Comparison of ENCODE assay signal across 1 fruit fly cellular context in genomic region chr3R:31592256-31592879, dm6.
A peak's percentile ranks its signal among the peaks of the same experiment; 100 is the strongest.
TF ChIP-seq lines count a peak whose summit lies in the region.

Gene CG1774, plus strand, starts transcription at chr3R:31592803.

TF ChIP-seq in whole organism, embryonic, 481 proteins besides CTCF, POLR2A, EP300 and RAD21 (continued from another document):
- TF ChIP-seq Dip3 (GFP tag; optimal IDR thresholded peaks at IDR 0.05; lab: Kevin White, UChicago) (peak; percentile 89), vnd (GFP tag; IDR thresholded peaks at IDR 0.05; lab: Robert Waterston, UW; ENCODE audit: partially characterized antibody) (no peak), inv (GFP tag; IDR thresholded peaks at IDR 0.05; lab: Robert Waterston, UW; ENCODE audit: partially characterized antibody) (no peak), pum (GFP tag; optimal IDR thresholded peaks at IDR 0.05; lab: Kevin White, UChicago) (peak; percentile 73), dmrt99B (tag; optimal IDR thresholded peaks at IDR 0.05; lab: Kevin White, UChicago) (peak; percentile 72), CG18011 (GFP tag; optimal IDR thresholded peaks at IDR 0.05; lab: Kevin White, UChicago) (peak; percentile 12), Blimp-1 (GFP tag; optimal IDR thresholded peaks at IDR 0.05; lab: Kevin White, UChicago) (peak; percentile 68), CG34376 (GFP tag; optimal IDR thresholded peaks at IDR 0.05; lab: Kevin White, UChicago) (peak; percentile 79), ssp (GFP tag; IDR thresholded peaks at IDR 0.05; lab: Robert Waterston, UW) (peak; percentile 38; the same call in 1 of the 2 replicates), ara (GFP tag; IDR thresholded peaks at IDR 0.05; lab: Robert Waterston, UW) (peak; percentile 21; the same call in 1 of the 2 replicates), Atf3 (GFP tag; optimal IDR thresholded peaks at IDR 0.05; lab: Kevin White, UChicago) (no peak), yki (optimal IDR thresholded peaks at IDR 0.05; lab: Kevin White, UChicago) (no peak), pho (GFP tag; optimal IDR thresholded peaks at IDR 0.05; lab: Kevin White, UChicago) (peak; percentile 76), CG18619 (GFP tag; optimal IDR thresholded peaks at IDR 0.05; lab: Kevin White, UChicago) (peak; percentile 71), Mad (GFP tag; optimal IDR thresholded peaks at IDR 0.05; lab: Kevin White, UChicago) (peak; percentile 45), CG12942 (GFP tag; optimal IDR thresholded peaks at IDR 0.05; lab: Kevin White, UChicago) (peak; percentile 54), CG15073 (GFP tag; optimal IDR thresholded peaks at IDR 0.05; lab: Kevin White, UChicago) (no peak), grn (GFP tag; optimal IDR thresholded peaks at IDR 0.05; lab: Kevin White, UChicago) (peak; percentile 23), CG10654 (GFP tag; optimal IDR thresholded peaks at IDR 0.05; lab: Kevin White, UChicago) (peak; percentile 65), NK7.1 (GFP tag; optimal IDR thresholded peaks at IDR 0.05; lab: Kevin White, UChicago) (peak; percentile 45), CG32532 (GFP tag; IDR thresholded peaks at IDR 0.05; lab: Robert Waterston, UW) (peak; percentile 90), pan (optimal IDR thresholded peaks at IDR 0.05; lab: Kevin White, UChicago) (no peak), pan (GFP tag; optimal IDR thresholded peaks at IDR 0.05 in 1 of 2, IDR thresholded peaks at IDR 0.05 in 1 of 2) (peak in 1 of 2 experiments; percentile 80), CG14965 (GFP tag; optimal IDR thresholded peaks at IDR 0.05; lab: Kevin White, UChicago; ENCODE audit: borderline replicate concordance) (peak; percentile 10), CG7745 (tag; optimal IDR thresholded peaks at IDR 0.05; lab: Kevin White, UChicago) (no peak), kah (GFP tag; optimal IDR thresholded peaks at IDR 0.05; lab: Kevin White, UChicago) (no peak), CG6854 (GFP tag; optimal IDR thresholded peaks at IDR 0.05; lab: Kevin White, UChicago) (peak; percentile 73), aop (GFP tag; IDR thresholded peaks at IDR 0.05; lab: Robert Waterston, UW) (no peak), bbx (GFP tag; IDR thresholded peaks at IDR 0.05; lab: Robert Waterston, UW; ENCODE audit: partially characterized antibody) (no peak), CG8359 (GFP tag; optimal IDR thresholded peaks at IDR 0.05; lab: Kevin White, UChicago; ENCODE audit: borderline replicate concordance) (peak; percentile 27), CG12769 (tag; optimal IDR thresholded peaks at IDR 0.05; lab: Kevin White, UChicago) (peak; percentile 93), kni (GFP tag; optimal IDR thresholded peaks at IDR 0.05; lab: Kevin White, UChicago) (no peak), crc (GFP tag; optimal IDR thresholded peaks at IDR 0.05; lab: Kevin White, UChicago) (peak; percentile 88), mirr (GFP tag; optimal IDR thresholded peaks at IDR 0.05; lab: Kevin White, UChicago) (peak; percentile 39), mld (GFP tag; IDR thresholded peaks at IDR 0.05; lab: Robert Waterston, UW; ENCODE audit: partially characterized antibody) (no peak), Nf-YA (GFP tag; IDR thresholded peaks at IDR 0.05; lab: Robert Waterston, UW) (peak; percentile 44; the same call in 1 of the 2 replicates), CG8944 (GFP tag; optimal IDR thresholded peaks at IDR 0.05; lab: Kevin White, UChicago) (peak; percentile 65), nau (GFP tag; optimal IDR thresholded peaks at IDR 0.05; lab: Kevin White, UChicago) (peak; percentile 64)
TF ChIP-seq in whole organism, embryonic: peak in this region for 342.
